Worm (Caenorhabditis elegans) whole organism, L4 larva: ENCODE data around the gene fkb-4.

Experiments used
- F44E2.7 ChIP-seq: fragments of 200-800 bp; sonication (Bioruptor generic); IDR thresholded peaks from 2 replicates; pipeline ENCODE4 v2.1.2; 2022; ENCODE audit warnings: missing genetic modification characterization, missing compliant biosample characterization
- F49E8.2 ChIP-seq: sonication (generic microtip); optimal IDR thresholded peaks from 2 replicates; lab custom pipeline; 2016; ENCODE audit warnings: missing compliant biosample characterization, mild to moderate bottlenecking, missing genetic modification characterization, borderline replicate concordance
- R02D3.7 ChIP-seq: fragments of 150-350 bp; sonication (generic microtip); optimal IDR thresholded peaks from 3 replicates; lab custom pipeline; 2014; ENCODE audit warnings: missing biosample characterization, missing genetic modification characterization
- T20F7.1 ChIP-seq: fragments of 200-800 bp; sonication (Bioruptor generic); optimal IDR thresholded peaks from 2 replicates; lab custom pipeline; 2018; ENCODE audit warnings: mild to moderate bottlenecking, missing genetic modification characterization, missing compliant biosample characterization
- ama-1 ChIP-seq: fragments of 150-350 bp; optimal IDR thresholded peaks from 2 replicates; lab custom pipeline; 2014; ENCODE audit warnings: inconsistent platforms, mixed read lengths
- ceh-20 ChIP-seq: fragments of 200-800 bp; sonication (Bioruptor generic); IDR thresholded peaks from 2 replicates; pipeline ENCODE4 v1.3.6; 2022; ENCODE audit warnings: missing genetic modification reagents, missing genetic modification characterization, missing compliant biosample characterization
- ceh-32 ChIP-seq: sonication (generic microtip); optimal IDR thresholded peaks from 2 replicates; lab custom pipeline; 2016; ENCODE audit warnings: mild to moderate bottlenecking, missing genetic modification characterization, missing compliant biosample characterization; ENCODE audit not compliant: poor library complexity
- ceh-44 ChIP-seq: fragments of 200-800 bp; sonication (Bioruptor generic); IDR thresholded peaks from 2 replicates; pipeline ENCODE4 v1.3.6; 2022; ENCODE audit warnings: missing genetic modification reagents, missing genetic modification characterization, missing compliant biosample characterization
- ceh-62 ChIP-seq: sonication (generic microtip); optimal IDR thresholded peaks from 2 replicates; lab custom pipeline; 2017; ENCODE audit warnings: missing biosample characterization, missing genetic modification characterization
- ceh-82 ChIP-seq: sonication (generic microtip); optimal IDR thresholded peaks from 2 replicates; lab custom pipeline; 2017; ENCODE audit warnings: missing biosample characterization, missing genetic modification characterization
- ces-1 ChIP-seq: fragments of 150-350 bp; sonication (generic microtip); optimal IDR thresholded peaks from 4 replicates; lab custom pipeline; 2014; ENCODE audit warnings: missing biosample characterization, missing genetic modification reagents, missing genetic modification characterization
- ctbp-1 ChIP-seq: fragments of 200-800 bp; sonication (Bioruptor generic); IDR thresholded peaks from 2 replicates; pipeline ENCODE4 v1.3.6; 2022; ENCODE audit warnings: missing genetic modification reagents, missing genetic modification characterization, missing compliant biosample characterization
- daf-16 ChIP-seq, 3 experiments: sonication (generic microtip); optimal IDR thresholded peaks; 2 replicates each; lab custom pipeline; 2016 to 2017; ENCODE audit warnings: missing genetic modification characterization in 3 of 3, missing genetic modification reagents in 3 of 3, mild to moderate bottlenecking in 2 of 3, missing compliant biosample characterization in 2 of 3, missing biosample characterization in 1 of 3, moderate library complexity in 1 of 3
- dmd-8 ChIP-seq: fragments of 200-800 bp; sonication (Bioruptor generic); IDR thresholded peaks from 2 replicates; pipeline ENCODE4 v1.3.6; 2022; ENCODE audit warnings: missing genetic modification characterization, missing compliant biosample characterization
- dpl-1 ChIP-seq: fragments of 150-350 bp; optimal IDR thresholded peaks from 2 replicates; lab custom pipeline; 2014; ENCODE audit warnings: missing biosample characterization, missing genetic modification reagents, missing genetic modification characterization
- dve-1 ChIP-seq: sonication (generic microtip); optimal IDR thresholded peaks from 2 replicates; lab custom pipeline; 2017; ENCODE audit warnings: antibody characterized with exemption, mild to moderate bottlenecking, missing genetic modification characterization, missing compliant biosample characterization; ENCODE audit not compliant: insufficient read depth
- fkh-10 ChIP-seq: fragments of 150-350 bp; optimal IDR thresholded peaks from 2 replicates; lab custom pipeline; 2014; ENCODE audit warnings: missing biosample characterization, missing genetic modification reagents, missing genetic modification characterization
- fos-1 ChIP-seq: fragments of 150-350 bp; optimal IDR thresholded peaks from 2 replicates; lab custom pipeline; 2014; ENCODE audit warnings: missing biosample characterization, missing genetic modification characterization
- gei-8 ChIP-seq: fragments of 200-800 bp; sonication (Bioruptor generic); optimal IDR thresholded peaks from 2 replicates; lab custom pipeline; 2018; ENCODE audit warnings: mild to moderate bottlenecking, missing genetic modification characterization, missing compliant biosample characterization
- lir-3 ChIP-seq: sonication (generic microtip); optimal IDR thresholded peaks from 2 replicates; lab custom pipeline; 2016; ENCODE audit warnings: mild to moderate bottlenecking, missing genetic modification characterization, missing compliant biosample characterization
- lsy-2 ChIP-seq, 2 experiments: fragments of 150-350 bp in 1 of 2; sonication (generic microtip) in 1 of 2; optimal IDR thresholded peaks; 2 replicates each; lab custom pipeline; 2014 to 2017; ENCODE audit warnings: missing biosample characterization in 2 of 2, missing genetic modification characterization in 2 of 2
- madf-5 ChIP-seq, 2 experiments: fragments of 200-800 bp; sonication (Bioruptor generic); IDR thresholded peaks; 2 replicates each; pipeline ENCODE4 v1.3.6; 2022; ENCODE audit warnings: missing compliant biosample characterization in 2 of 2, missing genetic modification characterization in 2 of 2
- mxl-2 ChIP-seq: fragments of 200-800 bp; sonication (Bioruptor generic); conservative IDR thresholded peaks from 2 replicates; pipeline ENCODE4 v1.3.6; 2022; ENCODE audit warnings: missing genetic modification reagents, missing genetic modification characterization, missing compliant biosample characterization
- nhr-10 ChIP-seq: fragments of 150-350 bp; optimal IDR thresholded peaks from 2 replicates; lab custom pipeline; 2014; ENCODE audit warnings: missing biosample characterization, missing genetic modification characterization
- nhr-11 ChIP-seq: fragments of 150-350 bp; optimal IDR thresholded peaks from 2 replicates; lab custom pipeline; 2014; ENCODE audit warnings: missing biosample characterization, missing genetic modification characterization
- nhr-48 ChIP-seq: sonication (generic microtip); optimal IDR thresholded peaks from 2 replicates; lab custom pipeline; 2016; ENCODE audit warnings: mild to moderate bottlenecking, missing genetic modification characterization, missing compliant biosample characterization
- nhr-6 ChIP-seq: fragments of 150-350 bp; optimal IDR thresholded peaks from 2 replicates; lab custom pipeline; 2014; ENCODE audit warnings: missing biosample characterization, missing genetic modification characterization
- nhr-76 ChIP-seq: fragments of 150-350 bp; optimal IDR thresholded peaks from 2 replicates; lab custom pipeline; 2014; ENCODE audit warnings: missing biosample characterization, missing genetic modification characterization
- nhr-77 ChIP-seq: fragments of 150-350 bp; optimal IDR thresholded peaks from 2 replicates; lab custom pipeline; 2014; ENCODE audit warnings: missing biosample characterization, missing genetic modification characterization
- pha-4 ChIP-seq, 2 experiments: fragments of 150-350 bp in 1 of 2; fragments of 200-800 bp in 1 of 2; sonication (Bioruptor generic) in 1 of 2; IDR thresholded peaks in 1 of 2; optimal IDR thresholded peaks in 1 of 2; 2 replicates each; pipeline versions ENCODE4 v1.3.6 to Lab custom; 2014 to 2022; ENCODE audit warnings: missing genetic modification characterization in 2 of 2, missing genetic modification reagents in 2 of 2, missing biosample characterization in 1 of 2, missing compliant biosample characterization in 1 of 2
- php-3 ChIP-seq: fragments of 200-800 bp; sonication (Bioruptor generic); IDR thresholded peaks from 2 replicates; pipeline ENCODE4 v1.3.6; 2022; ENCODE audit warnings: missing genetic modification reagents, missing genetic modification characterization, missing compliant biosample characterization
- set-16 ChIP-seq: fragments of 200-800 bp; sonication (Bioruptor generic); IDR thresholded peaks from 2 replicates; pipeline ENCODE4 v1.3.6; 2022; ENCODE audit warnings: missing genetic modification reagents, missing genetic modification characterization, missing compliant biosample characterization
- tag-97 ChIP-seq: fragments of 200-800 bp; sonication (Bioruptor generic); IDR thresholded peaks from 2 replicates; pipeline ENCODE4 v1.3.6; 2022; ENCODE audit warnings: missing genetic modification characterization, missing compliant biosample characterization
- tra-1 ChIP-seq: fragments of 200-800 bp; sonication (Bioruptor generic); IDR thresholded peaks from 2 replicates; pipeline ENCODE4 v1.3.6; 2022; ENCODE audit warnings: missing genetic modification reagents, missing genetic modification characterization, missing compliant biosample characterization
- unc-130 ChIP-seq: sonication (generic microtip); optimal IDR thresholded peaks from 2 replicates; lab custom pipeline; 2016; ENCODE audit warnings: missing genetic modification reagents, missing genetic modification characterization, missing compliant biosample characterization
- unc-39 ChIP-seq: sonication (generic microtip); optimal IDR thresholded peaks from 2 replicates; lab custom pipeline; 2017; ENCODE audit warnings: missing biosample characterization, missing genetic modification characterization
- unc-62 ChIP-seq, 3 experiments: fragments of 150-350 bp in 1 of 3; sonication (generic microtip); optimal IDR thresholded peaks in 2 of 3; peaks in 1 of 3; 1 replicate in 1 of 3; 2 replicates in 2 of 3; lab custom pipeline; 2014 to 2017; ENCODE audit warnings: missing biosample characterization in 3 of 3, missing genetic modification characterization in 3 of 3, missing genetic modification reagents in 3 of 3, missing genotype in 1 of 3
- zip-11 ChIP-seq: fragments of 200-800 bp; sonication (Bioruptor generic); IDR thresholded peaks from 2 replicates; pipeline ENCODE4 v1.3.6; 2022; ENCODE audit warnings: missing genetic modification characterization, missing compliant biosample characterization
- zip-2 ChIP-seq: fragments of 150-350 bp; optimal IDR thresholded peaks from 2 replicates; lab custom pipeline; 2014; ENCODE audit warnings: missing biosample characterization, missing genetic modification characterization

fkb-4 gene

DNA sequence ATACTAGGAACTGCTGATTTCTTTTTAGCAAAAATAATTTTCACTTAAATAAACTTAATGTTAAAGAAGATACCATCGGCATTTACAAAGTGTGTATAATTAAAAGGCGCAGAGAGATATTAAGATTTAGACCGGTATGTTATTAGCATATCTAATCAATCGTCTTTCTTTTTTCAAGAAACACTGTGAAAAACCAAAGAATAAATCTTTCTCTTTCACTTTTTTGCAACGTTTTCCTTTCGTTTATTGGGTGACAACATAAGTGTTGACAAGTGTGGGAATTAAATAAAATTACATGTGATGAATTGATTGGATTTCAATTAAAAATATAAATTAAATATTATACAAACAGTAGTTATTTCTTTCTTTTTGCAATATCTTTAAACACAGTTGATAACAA, 34.5 kb downstream of the fkb-4 start, which contains the start of gene C15C8.8:
C15C8.8 (minus strand) TSS at position 101 of the 400 bp plus-strand sequence.
- TF ChIP-seq T20F7.1 (GFP tag; lab: Kevin White, UChicago) (no peak), ceh-32 (no peak), nhr-6 (no peak), nhr-76 (no peak), tag-97 (GFP tag; lab: Robert Waterston, UW) (no peak), ama-1 (no peak), nhr-48 (tag; lab: Kevin White, UChicago) (no peak), pha-4 (GFP tag; IDR thresholded peaks at IDR 0.05; lab: Robert Waterston, UW) (no peak), pha-4 (tag; optimal IDR thresholded peaks at IDR 0.05; lab: Kevin White, UChicago) (no peak)

DNA sequence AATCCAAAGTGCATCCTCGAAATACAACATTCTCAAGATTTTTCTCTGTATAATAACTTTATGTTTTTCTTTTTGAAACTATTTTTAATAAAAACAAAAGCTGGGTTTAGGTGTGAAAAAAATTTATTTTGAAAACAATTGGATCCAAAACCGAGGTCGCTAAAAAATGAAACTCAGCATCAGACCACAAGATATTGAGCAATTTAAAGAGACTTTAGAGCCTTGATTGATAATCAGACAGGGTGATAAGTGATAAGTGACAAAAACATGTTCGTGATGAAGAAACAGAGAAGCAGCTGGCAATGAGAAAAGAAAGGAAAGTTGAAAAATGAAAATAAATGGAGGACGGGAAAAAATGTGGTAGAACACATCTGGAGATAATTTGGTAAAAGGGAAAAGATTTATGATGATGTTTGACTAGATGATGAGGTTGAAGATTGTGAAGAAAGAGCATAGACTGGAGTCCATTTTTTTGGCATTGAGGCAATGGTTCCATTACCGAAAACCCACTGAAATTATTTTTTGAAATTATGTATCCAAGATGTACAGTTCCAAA, 35.4 kb downstream of the fkb-4 start, which contains the start of gene C15C8.6:
C15C8.6 (minus strand) TSS at position 51 of the 556 bp plus-strand sequence.
- TF ChIP-seq madf-5 (GFP tag; IDR thresholded peaks at IDR 0.05; lab: Robert Waterston, UW), result no peak
- peak in 1 of 2 experiments; percentile 50 for TF ChIP-seq unc-62 (GFP tag; optimal IDR thresholded peaks at IDR 0.05 in 1 of 2; lab: Kevin White, UChicago)
- TF ChIP-seq unc-62 (tag; optimal IDR thresholded peaks at IDR 0.05; lab: Kevin White, UChicago), result no peak
- TF ChIP-seq, all 104 proteins: peak for 1

DNA sequence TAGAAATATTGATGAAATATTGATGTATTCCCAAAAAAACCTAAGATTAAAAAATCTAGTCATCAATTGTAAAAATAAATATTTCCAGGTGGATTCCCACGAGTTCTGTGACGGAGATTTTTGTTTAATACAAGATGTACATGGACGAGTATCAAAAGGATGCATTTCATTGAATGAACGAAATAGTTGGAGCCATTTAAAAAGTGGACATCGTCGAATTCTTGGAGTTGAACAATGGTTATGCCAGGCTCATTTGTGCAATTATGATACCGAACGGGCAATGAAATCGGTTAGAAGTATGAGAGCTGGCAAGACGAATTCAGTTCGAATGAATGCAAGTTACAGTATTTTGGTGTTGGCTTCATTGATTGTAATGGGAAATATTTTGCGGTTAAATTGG, 37.4 kb downstream of the fkb-4 start:
- TF ChIP-seq zip-11 (no peak), unc-62 (GFP tag; optimal IDR thresholded peaks at IDR 0.05 in 1 of 2; lab: Kevin White, UChicago) (peak in 1 of 2 experiments; percentile 94), unc-62 (tag; optimal IDR thresholded peaks at IDR 0.05; lab: Kevin White, UChicago) (no peak)

DNA sequence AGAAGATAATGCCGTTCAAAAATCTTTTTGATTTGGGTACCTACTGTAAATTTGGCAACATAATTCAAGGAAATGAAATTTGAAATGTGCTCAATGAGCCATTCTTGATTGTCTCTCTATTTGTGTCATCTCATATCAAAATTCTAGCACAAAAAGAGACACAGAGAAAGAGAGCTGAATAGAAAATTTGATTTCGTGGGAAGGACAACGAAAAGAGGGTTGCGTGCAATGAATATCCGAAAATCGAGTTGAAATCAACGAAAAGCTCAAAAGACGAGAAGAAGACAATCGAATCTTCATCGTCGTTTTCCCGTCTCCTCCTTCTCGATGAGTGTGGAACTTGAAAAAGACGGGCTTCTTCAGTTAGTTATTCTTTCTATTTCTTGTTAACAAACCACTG, 39.1 kb downstream of the fkb-4 start, which contains the start of gene C15C8.5:
C15C8.5 (plus strand) TSS at position 152 of the 400 bp plus-strand sequence.
- TF ChIP-seq fkh-10 (peak; percentile 97), ces-1 (peak; percentile 91), nhr-10 (tag; lab: Kevin White, UChicago) (no peak), zip-11 (no peak)
- TF ChIP-seq, all 104 proteins: peak for 2

DNA sequence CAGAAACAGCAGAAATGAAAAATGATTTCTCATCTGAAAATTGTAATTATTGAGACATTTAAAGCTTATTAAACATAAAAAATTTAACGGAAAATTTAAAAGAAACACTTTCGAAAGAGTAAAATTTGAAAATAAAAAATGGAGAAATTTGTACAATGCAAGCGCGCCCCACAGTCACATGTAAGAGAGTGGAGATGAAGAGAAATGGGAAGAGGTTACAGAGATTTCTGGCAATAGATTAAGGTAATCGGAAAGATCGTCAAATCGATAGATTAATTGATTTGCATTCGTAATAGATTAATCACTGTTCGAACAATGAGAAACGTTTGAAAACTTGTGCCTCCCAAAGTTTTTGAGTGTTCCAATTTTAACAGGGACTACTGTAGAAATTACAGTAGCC, 39.5 kb downstream of the fkb-4 start, which contains the start of gene C15C8.4:
C15C8.4 (minus strand) TSS at position 33 of the 400 bp plus-strand sequence.
- peak; percentile 17 for TF ChIP-seq dpl-1
- TF ChIP-seq pha-4 (GFP tag; IDR thresholded peaks at IDR 0.05; lab: Robert Waterston, UW), result no peak
- TF ChIP-seq pha-4 (tag; optimal IDR thresholded peaks at IDR 0.05; lab: Kevin White, UChicago), result no peak
- TF ChIP-seq nhr-10 (tag; lab: Kevin White, UChicago), result no peak
- no peak for TF ChIP-seq unc-130 (GFP tag; lab: Kevin White, UChicago)
- no peak for TF ChIP-seq tra-1 (GFP tag; lab: Robert Waterston, UW)
- peak; percentile 54 for TF ChIP-seq nhr-6
- TF ChIP-seq, all 104 proteins: peak for 2

DNA sequence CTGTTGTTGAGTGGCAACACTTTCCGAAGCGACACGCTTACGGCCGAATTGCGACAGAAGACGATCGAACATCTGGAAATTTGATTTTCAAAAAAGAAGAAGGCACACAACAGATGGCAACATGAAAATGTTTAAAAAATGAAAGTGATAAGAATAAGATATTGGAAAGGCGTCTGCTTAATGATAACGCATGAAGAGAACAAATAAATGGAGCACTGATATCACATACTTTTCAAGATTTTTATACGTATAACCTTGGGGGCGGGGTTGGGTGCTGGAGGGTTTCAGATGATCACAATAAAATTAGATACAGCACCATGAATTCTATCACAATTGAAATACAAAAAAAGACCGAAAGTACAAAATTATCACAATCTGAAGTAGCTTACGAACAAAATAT, 41.9 kb downstream of the fkb-4 start, which contains the start of gene C15C8.7:
C15C8.7 (minus strand) TSS at position 72 of the 400 bp plus-strand sequence.
- TF ChIP-seq php-3 (0 out of 2 replicates have a peak, but pooled peaks have one; percentile 28), ceh-82 (tag; lab: Kevin White, UChicago) (no peak), gei-8 (GFP tag; lab: Kevin White, UChicago) (no peak), daf-16 (GFP tag; optimal IDR thresholded peaks at IDR 0.05; lab: Kevin White, UChicago) (no peak), daf-16 (tag; optimal IDR thresholded peaks at IDR 0.05; lab: Kevin White, UChicago) (peak; percentile 51), ctbp-1 (GFP tag; lab: Robert Waterston, UW) (no peak), dve-1 (peak; percentile 58), lsy-2 (tag; optimal IDR thresholded peaks at IDR 0.05; lab: Kevin White, UChicago) (no peak), nhr-10 (tag; lab: Kevin White, UChicago) (no peak), tag-97 (GFP tag; lab: Robert Waterston, UW) (no peak), mxl-2 (GFP tag; lab: Robert Waterston, UW) (no peak), R02D3.7 (tag; lab: Kevin White, UChicago) (no peak), dmd-8 (no peak), ceh-20 (no peak), set-16 (GFP tag; lab: Robert Waterston, UW) (no peak), F44E2.7 (GFP tag; lab: Robert Waterston, UW) (no peak), T20F7.1 (GFP tag; lab: Kevin White, UChicago) (no peak), nhr-77 (tag; lab: Kevin White, UChicago) (no peak), fos-1 (tag; lab: Kevin White, UChicago) (no peak), zip-2 (tag; lab: Kevin White, UChicago) (no peak), unc-39 (tag; lab: Kevin White, UChicago) (no peak), nhr-11 (tag; lab: Kevin White, UChicago) (no peak), tra-1 (GFP tag; lab: Robert Waterston, UW) (no peak), ceh-44 (no peak), lir-3 (tag; lab: Kevin White, UChicago) (no peak), ceh-62 (tag; lab: Kevin White, UChicago) (no peak), F49E8.2 (no peak)
